Worm (Caenorhabditis elegans): ENCODE data around the gene ctsa-1.2.

Gene ctsa-1.2

ce11 chrII:11751615-11752174, 12.5 kb downstream of the ctsa-1.2 start (continued):
- TF ChIP-seq unc-98 (GFP tag; IDR thresholded peaks at IDR 0.05), result no peak
- TF ChIP-seq elt-3 (tag; optimal IDR thresholded peaks at IDR 0.05), result no peak
- TF ChIP-seq grh-1 (GFP tag; IDR thresholded peaks at IDR 0.05), result no peak
- TF ChIP-seq lin-13 (GFP tag; optimal IDR thresholded peaks at IDR 0.05), result no peak
- no peak for TF ChIP-seq lin-35 (GFP tag; optimal IDR thresholded peaks at IDR 0.05)
- no peak for TF ChIP-seq zag-1 (tag; optimal IDR thresholded peaks at IDR 0.05)
- no peak for TF ChIP-seq hlh-4 (tag; optimal IDR thresholded peaks at IDR 0.05)
- no peak for TF ChIP-seq lin-15B (tag; optimal IDR thresholded peaks at IDR 0.05)
- TF ChIP-seq skn-1 (tag; optimal IDR thresholded peaks at IDR 0.05), result peak; percentile 31
- no peak for TF ChIP-seq nhr-237 (tag; optimal IDR thresholded peaks at IDR 0.05)
- peak; percentile 8 to 70 (median 33) for TF ChIP-seq ceh-82 (tag; optimal IDR thresholded peaks at IDR 0.05)
- TF ChIP-seq alr-1 (tag; optimal IDR thresholded peaks at IDR 0.05; ENCODE audit: borderline replicate concordance), result no peak
- TF ChIP-seq ceh-8 (GFP tag; optimal IDR thresholded peaks at IDR 0.05), result no peak
- TF ChIP-seq ztf-4 (tag; optimal IDR thresholded peaks at IDR 0.05), result no peak
- no peak for TF ChIP-seq unc-130 (tag; optimal IDR thresholded peaks at IDR 0.05)
- TF ChIP-seq fkh-8 (tag; optimal IDR thresholded peaks at IDR 0.05), result peak; percentile 0
- TF ChIP-seq C34B4.2 (tag; optimal IDR thresholded peaks at IDR 0.05), result no peak
- TF ChIP-seq fos-1 (tag; optimal IDR thresholded peaks at IDR 0.05), result no peak
- no peak for TF ChIP-seq pax-3 (tag; optimal IDR thresholded peaks at IDR 0.05)
- TF ChIP-seq nhr-90 (tag; optimal IDR thresholded peaks at IDR 0.05; ENCODE audit: poor library complexity), result no peak
- no peak for TF ChIP-seq egl-27 (tag; optimal IDR thresholded peaks at IDR 0.05)
- TF ChIP-seq hpl-2 (GFP tag; optimal IDR thresholded peaks at IDR 0.05), result no peak
- peak; percentile 21 for TF ChIP-seq nhr-47 (tag; optimal IDR thresholded peaks at IDR 0.05)
- peak; percentile 80 for TF ChIP-seq lin-14 (GFP tag; optimal IDR thresholded peaks at IDR 0.05)
- no peak for TF ChIP-seq mdl-1 (tag; optimal IDR thresholded peaks at IDR 0.05)
- no peak for TF ChIP-seq blmp-1 (tag; optimal IDR thresholded peaks at IDR 0.05)

- TF ChIP-seq unc-98 (GFP tag; IDR thresholded peaks at IDR 0.05) (no peak), ztf-4 (tag; optimal IDR thresholded peaks at IDR 0.05) (no peak), grh-1 (GFP tag; IDR thresholded peaks at IDR 0.05) (no peak), snpc-4 (tag; optimal IDR thresholded peaks at IDR 0.05) (peak; percentile 77)
These were observed 14.0 kb downstream of the ctsa-1.2 start for ce11 chrII:11753186-11753585.

ce11 chrII:11756684-11757107, 17.5 kb downstream of the ctsa-1.2 start:
- TF ChIP-seq irx-1 (tag; optimal IDR thresholded peaks at IDR 0.05) (no peak), pax-3 (tag; optimal IDR thresholded peaks at IDR 0.05) (peak; percentile 22), unc-62 (GFP tag; optimal IDR thresholded peaks at IDR 0.05) (no peak), C34B4.2 (tag; optimal IDR thresholded peaks at IDR 0.05) (no peak), hlh-17 (GFP tag; optimal IDR thresholded peaks at IDR 0.05; ENCODE audit: borderline replicate concordance) (no peak), pag-3 (tag; optimal IDR thresholded peaks at IDR 0.05; ENCODE audit: borderline replicate concordance, insufficient read depth) (no peak), grh-1 (GFP tag; IDR thresholded peaks at IDR 0.05) (no peak; the same call in 1 of the 2 replicates), C16A3.4 (tag; optimal IDR thresholded peaks at IDR 0.05) (no peak), nhr-47 (tag; optimal IDR thresholded peaks at IDR 0.05) (peak; percentile 10), hpl-2 (GFP tag; optimal IDR thresholded peaks at IDR 0.05) (no peak), nhr-77 (tag; optimal IDR thresholded peaks at IDR 0.05) (no peak), ztf-11 (tag; optimal IDR thresholded peaks at IDR 0.05) (peak in 1 of 2 experiments; percentile 26), efl-1 (optimal IDR thresholded peaks at IDR 0.05) (no peak), efl-1 (GFP tag; optimal IDR thresholded peaks at IDR 0.05 in 1 of 2) (peak in 1 of 2 experiments; percentile 20), ets-5 (GFP tag; IDR thresholded peaks at IDR 0.05) (no peak), ceh-82 (tag; optimal IDR thresholded peaks at IDR 0.05) (no peak), ama-1 (optimal IDR thresholded peaks at IDR 0.05) (peak; percentile 98), zip-4 (GFP tag; optimal IDR thresholded peaks at IDR 0.05) (no peak), C04F5.9 (tag; optimal IDR thresholded peaks at IDR 0.05) (no peak), lin-13 (GFP tag; optimal IDR thresholded peaks at IDR 0.05) (peak; percentile 28), lsy-2 (tag; optimal IDR thresholded peaks at IDR 0.05) (peak in 1 of 2 experiments; percentile 86), jun-1 (tag; optimal IDR thresholded peaks at IDR 0.05) (no peak), xbp-1 (tag; optimal IDR thresholded peaks at IDR 0.05) (peak; percentile 14), nhr-90 (tag; optimal IDR thresholded peaks at IDR 0.05; ENCODE audit: poor library complexity) (peak; percentile 3), nhr-28 (tag; optimal IDR thresholded peaks at IDR 0.05) (no peak), rnt-1 (tag; optimal IDR thresholded peaks at IDR 0.05) (peak; percentile 40), mef-2 (tag; optimal IDR thresholded peaks at IDR 0.05) (peak; percentile 46), nhr-20 (tag; optimal IDR thresholded peaks at IDR 0.05) (peak; percentile 44), F16B12.6 (tag; optimal IDR thresholded peaks at IDR 0.05) (no peak), snu-23 (GFP tag; optimal IDR thresholded peaks at IDR 0.05) (peak; percentile 66)

All from whole organism, L1 larva.